Fruit fly (Drosophila melanogaster) Kc167 (cell line): Measurements from ENCODE around the gene rols.

ENCODE experiments used
- Sin3A ChIP-seq: fragments of >200 bp; optimal IDR thresholded peaks from 2 replicates; lab custom pipeline; 2018; ENCODE audit warnings: missing external identifiers
- h ChIP-seq: fragments of >200 bp; optimal IDR thresholded peaks from 3 replicates; lab custom pipeline; 2018; ENCODE audit warnings: missing external identifiers
- insv ChIP-seq: fragments of >200 bp; optimal IDR thresholded peaks from 3 replicates; lab custom pipeline; 2018; ENCODE audit warnings: missing external identifiers
- psq ChIP-seq: fragments of >200 bp; optimal IDR thresholded peaks from 2 replicates; lab custom pipeline; 2017; ENCODE audit warnings: missing external identifiers
- ttk ChIP-seq: sonication (Bioruptor generic); optimal IDR thresholded peaks from 2 replicates; lab custom pipeline; 2017; ENCODE audit warnings: missing external identifiers

DNA sequence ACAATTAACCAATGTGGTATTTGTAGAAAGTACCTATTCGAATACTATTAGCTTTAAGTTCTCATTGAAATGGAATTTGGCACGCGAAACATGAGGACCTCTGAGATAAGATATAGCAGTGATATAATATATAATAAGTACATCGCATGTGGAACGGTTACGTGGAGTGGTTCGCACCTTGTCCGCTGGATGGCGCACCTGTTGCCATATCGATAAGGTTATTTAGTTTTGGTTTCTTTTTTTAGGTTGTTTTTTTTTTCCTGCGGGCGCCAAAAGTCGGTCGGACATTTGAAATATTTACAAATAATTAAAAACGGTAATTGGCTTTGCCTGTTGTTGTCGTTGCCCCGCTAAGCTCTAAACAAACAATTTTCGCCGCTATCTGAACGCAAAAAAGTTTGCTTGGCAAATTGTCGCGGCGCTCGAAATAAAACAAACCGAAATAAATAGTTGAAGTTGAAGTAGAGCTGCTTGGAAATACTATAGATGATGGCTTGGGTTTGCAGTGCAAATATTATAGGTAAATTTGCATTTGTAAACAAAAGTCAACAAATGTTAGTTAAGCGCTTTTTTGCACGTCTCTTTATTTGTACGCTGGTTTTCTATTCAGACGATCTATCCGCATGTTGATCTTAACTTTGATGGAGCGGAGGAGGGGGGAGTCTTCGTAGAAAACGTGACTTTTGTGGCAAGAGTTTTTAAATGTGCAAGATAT lies 14.9 kb downstream of the rols start:
- TF ChIP-seq psq (lab: Kevin White, UChicago): no peak
- no peak for TF ChIP-seq h (lab: Kevin White, UChicago)
- TF ChIP-seq Sin3A (lab: Kevin White, UChicago): no peak
- TF ChIP-seq ttk (lab: Kevin White, UChicago): no peak
- TF ChIP-seq insv (lab: Kevin White, UChicago): no peak
